Fruit fly (Drosophila melanogaster) whole organism, embryonic: Measurements from ENCODE around the gene mRF1.

Source experiments
- Bgb ChIP-seq: fragments of 200-800 bp; sonication (Bioruptor generic); IDR thresholded peaks from 2 replicates; pipeline ENCODE4 v1.3.6; 2022; ENCODE audit warnings: missing biosample characterization, missing genetic modification characterization; ENCODE audit not compliant: partially characterized antibody
- Blimp-1 ChIP-seq: fragments of 200-800 bp; sonication (Bioruptor generic); optimal IDR thresholded peaks from 3 replicates; lab custom pipeline; 2018; ENCODE audit warnings: missing biosample characterization, missing genetic modification characterization, mild to moderate bottlenecking, moderate library complexity, missing genetic modification reagents
- CG10959 ChIP-seq: fragments of 200-800 bp; sonication (Bioruptor generic); IDR thresholded peaks from 2 replicates; pipeline ENCODE4 v1.3.6; 2022; ENCODE audit warnings: missing biosample characterization, missing genetic modification characterization
- CG11085 ChIP-seq: fragments of 200-800 bp; sonication (Bioruptor generic); IDR thresholded peaks from 2 replicates; pipeline ENCODE4 v1.3.6; 2022; ENCODE audit warnings: missing biosample characterization, missing genetic modification characterization
- CG13775 ChIP-seq: fragments of 200-800 bp; sonication (Bioruptor generic); optimal IDR thresholded peaks from 3 replicates; lab custom pipeline; 2017; ENCODE audit warnings: missing biosample characterization, mild to moderate bottlenecking, missing genetic modification characterization
- CG15073 ChIP-seq: fragments of 200-800 bp; sonication (Bioruptor generic); optimal IDR thresholded peaks from 2 replicates; lab custom pipeline; 2016; ENCODE audit warnings: missing biosample characterization, missing genetic modification characterization
- CG16813 ChIP-seq: fragments of 200-800 bp; sonication (Bioruptor generic); IDR thresholded peaks from 3 replicates; pipeline ENCODE4 v1.3.6; 2022; ENCODE audit warnings: missing biosample characterization, missing genetic modification characterization; ENCODE audit not compliant: partially characterized antibody
- CG18599 ChIP-seq: fragments of 200-800 bp; sonication (Bioruptor generic); optimal IDR thresholded peaks from 3 replicates; lab custom pipeline; 2017; ENCODE audit warnings: missing biosample characterization, missing genetic modification characterization, mild to moderate bottlenecking, moderate library complexity, missing genetic modification reagents
- CG2120 ChIP-seq: fragments of 200-800 bp; sonication (Bioruptor generic); optimal IDR thresholded peaks from 3 replicates; lab custom pipeline; 2016; ENCODE audit warnings: missing biosample characterization, missing genetic modification characterization
- CG32532 ChIP-seq: fragments of 200-800 bp; sonication (Bioruptor generic); IDR thresholded peaks from 2 replicates; pipeline ENCODE4 v1.3.6; 2022; ENCODE audit warnings: missing biosample characterization, missing genetic modification characterization
- CG33213 ChIP-seq: fragments of 200-800 bp; sonication (Bioruptor generic); optimal IDR thresholded peaks from 3 replicates; lab custom pipeline; 2016; ENCODE audit warnings: missing biosample characterization, missing genetic modification characterization
- CG4328 ChIP-seq: fragments of 200-800 bp; sonication (Bioruptor generic); optimal IDR thresholded peaks from 3 replicates; lab custom pipeline; 2017; ENCODE audit warnings: missing biosample characterization, missing genetic modification reagents, missing genetic modification characterization
- CG4424 ChIP-seq: fragments of 200-800 bp; sonication (Bioruptor generic); optimal IDR thresholded peaks from 3 replicates; lab custom pipeline; 2016; ENCODE audit warnings: missing biosample characterization, missing genetic modification characterization
- CG6791 ChIP-seq: fragments of 200-800 bp; sonication (Bioruptor generic); IDR thresholded peaks from 3 replicates; pipeline ENCODE4 v1.3.6; 2022; ENCODE audit warnings: missing biosample characterization, missing genetic modification characterization; ENCODE audit not compliant: partially characterized antibody
- CG8388 ChIP-seq: fragments of 200-800 bp; sonication (Bioruptor generic); optimal IDR thresholded peaks from 2 replicates; lab custom pipeline; 2019; ENCODE audit warnings: missing biosample characterization, mild to moderate bottlenecking, missing genetic modification characterization, moderate library complexity
- CG9727 ChIP-seq: fragments of 200-800 bp; sonication (Bioruptor generic); optimal IDR thresholded peaks from 3 replicates; lab custom pipeline; 2017; ENCODE audit warnings: missing biosample characterization, mild to moderate bottlenecking, missing genetic modification characterization
- Ets65A ChIP-seq: fragments of 200-800 bp; sonication (Bioruptor generic); peaks from one replicate; lab custom pipeline; 2016; ENCODE audit warnings: missing biosample characterization, missing genetic modification characterization
- H2.0 ChIP-seq: fragments of 200-800 bp; sonication (Bioruptor generic); IDR thresholded peaks from 2 replicates; pipeline ENCODE4 v1.3.6; 2022; ENCODE audit warnings: missing biosample characterization, missing genetic modification characterization
- HHEX ChIP-seq: fragments of 200-800 bp; sonication (Bioruptor generic); optimal IDR thresholded peaks from 3 replicates; lab custom pipeline; 2017; ENCODE audit warnings: missing biosample characterization, mild to moderate bottlenecking, missing genetic modification characterization, missing genetic modification reagents
- HmgD ChIP-seq: fragments of 200-800 bp; sonication (Bioruptor generic); optimal IDR thresholded peaks from 3 replicates; lab custom pipeline; 2016; ENCODE audit warnings: missing biosample characterization, missing genetic modification characterization
- HmgZ ChIP-seq: fragments of 200-800 bp; sonication (Bioruptor generic); optimal IDR thresholded peaks from 2 replicates; lab custom pipeline; 2018; ENCODE audit warnings: missing biosample characterization, mild to moderate bottlenecking, missing genetic modification characterization
- Jarid2 ChIP-seq: fragments of 200-800 bp; sonication (Bioruptor generic); optimal IDR thresholded peaks from 3 replicates; lab custom pipeline; 2017; ENCODE audit warnings: mild to moderate bottlenecking, missing biosample characterization, missing genetic modification reagents, missing genetic modification characterization
- Mes4 ChIP-seq: fragments of 200-800 bp; sonication (Bioruptor generic); optimal IDR thresholded peaks from 2 replicates; lab custom pipeline; 2016; ENCODE audit warnings: missing biosample characterization, missing genetic modification characterization
- NC2β ChIP-seq: fragments of 200-800 bp; sonication (Bioruptor generic); optimal IDR thresholded peaks from 2 replicates; lab custom pipeline; 2016; ENCODE audit warnings: missing biosample characterization, missing genetic modification characterization
- NFAT ChIP-seq: fragments of 200-800 bp; sonication (Bioruptor generic); IDR thresholded peaks from 2 replicates; pipeline ENCODE4 v1.3.6; 2022; ENCODE audit warnings: missing biosample characterization, missing genetic modification characterization
- Oli ChIP-seq: fragments of 200-800 bp; sonication (Bioruptor generic); optimal IDR thresholded peaks from 2 replicates; lab custom pipeline; 2018; ENCODE audit warnings: missing biosample characterization, mild to moderate bottlenecking, missing genetic modification characterization, moderate library complexity
- Opbp ChIP-seq: fragments of 200-800 bp; sonication (Bioruptor generic); IDR thresholded peaks from 3 replicates; pipeline ENCODE4 v1.3.6; 2022; ENCODE audit warnings: missing biosample characterization, missing genetic modification characterization; ENCODE audit not compliant: partially characterized antibody
- Optix ChIP-seq: fragments of 200-800 bp; sonication (Bioruptor generic); IDR thresholded peaks from 3 replicates; pipeline ENCODE4 v1.3.6; 2022; ENCODE audit warnings: missing biosample characterization, missing genetic modification characterization
- Sox100B ChIP-seq: fragments of 200-800 bp; sonication (Bioruptor generic); optimal IDR thresholded peaks from 3 replicates; lab custom pipeline; 2018; ENCODE audit warnings: missing biosample characterization, mild to moderate bottlenecking, missing genetic modification characterization
- Sox102F ChIP-seq: fragments of 200-800 bp; sonication (Bioruptor generic); optimal IDR thresholded peaks from 2 replicates; lab custom pipeline; 2018; ENCODE audit warnings: missing biosample characterization, mild to moderate bottlenecking, missing genetic modification characterization, moderate library complexity
- Sry-δ ChIP-seq: fragments of 200-800 bp; sonication (Bioruptor generic); optimal IDR thresholded peaks from 2 replicates; lab custom pipeline; 2016; ENCODE audit warnings: missing biosample characterization, missing genetic modification characterization
- Xbp1 ChIP-seq: fragments of 200-800 bp; sonication (Bioruptor generic); optimal IDR thresholded peaks from 3 replicates; lab custom pipeline; 2016; ENCODE audit warnings: missing biosample characterization, mild to moderate bottlenecking, missing genetic modification characterization
- Xrp1 ChIP-seq: fragments of 200-800 bp; sonication (Bioruptor generic); IDR thresholded peaks from 2 replicates; pipeline ENCODE4 v1.3.6; 2022; ENCODE audit warnings: missing biosample characterization, missing genetic modification characterization
- bcd ChIP-seq: fragments of 200-800 bp; sonication (Bioruptor generic); optimal IDR thresholded peaks from 2 replicates; lab custom pipeline; 2017; ENCODE audit warnings: missing biosample characterization, mild to moderate bottlenecking, missing genetic modification characterization
- bsh ChIP-seq, 2 experiments: fragments of 200-800 bp; sonication (Bioruptor generic); optimal IDR thresholded peaks; 2 replicates each; lab custom pipeline; 2017 to 2018; ENCODE audit warnings: mild to moderate bottlenecking in 2 of 2, missing biosample characterization in 2 of 2, missing genetic modification characterization in 2 of 2, moderate library complexity in 1 of 2
- crc ChIP-seq: fragments of 200-800 bp; sonication (Bioruptor generic); optimal IDR thresholded peaks from 2 replicates; lab custom pipeline; 2016; ENCODE audit warnings: missing biosample characterization, missing genetic modification characterization
- croc ChIP-seq: fragments of 200-800 bp; sonication (Bioruptor generic); conservative IDR thresholded peaks from 3 replicates; pipeline ENCODE4 v1.3.6; 2022; ENCODE audit warnings: missing biosample characterization, missing genetic modification characterization
- dati ChIP-seq: fragments of 200-800 bp; sonication (Bioruptor generic); IDR thresholded peaks from 2 replicates; pipeline ENCODE4 v1.3.6; 2022; ENCODE audit warnings: missing biosample characterization, missing genetic modification characterization
- eve ChIP-seq, 2 experiments: fragments of >200 bp; optimal IDR thresholded peaks; 2 replicates each; lab custom pipeline; 2017; ENCODE audit warnings: missing biosample characterization in 2 of 2, missing genetic modification characterization in 2 of 2
- fd96Cb ChIP-seq: fragments of 200-800 bp; sonication (Bioruptor generic); optimal IDR thresholded peaks from 2 replicates; lab custom pipeline; 2018; ENCODE audit warnings: missing biosample characterization, mild to moderate bottlenecking, missing genetic modification characterization, moderate library complexity
- hkb ChIP-seq, 2 experiments: fragments of 200-800 bp in 1 of 2; fragments of >200 bp in 1 of 2; sonication (Bioruptor generic) in 1 of 2; IDR thresholded peaks in 1 of 2; optimal IDR thresholded peaks in 1 of 2; 2 replicates each; pipeline versions ENCODE4 v1.3.6 to Lab custom; 2017 to 2022; ENCODE audit warnings: missing biosample characterization in 1 of 2, missing genetic modification characterization in 1 of 2
- scrt ChIP-seq: fragments of 200-800 bp; sonication (Bioruptor generic); optimal IDR thresholded peaks from 2 replicates; lab custom pipeline; 2018; ENCODE audit warnings: missing biosample characterization, mild to moderate bottlenecking, missing genetic modification characterization, moderate library complexity
- sd ChIP-seq: fragments of 200-800 bp; sonication (Bioruptor generic); optimal IDR thresholded peaks from 3 replicates; lab custom pipeline; 2018; ENCODE audit warnings: missing biosample characterization, mild to moderate bottlenecking, missing genetic modification characterization, moderate library complexity
- sens ChIP-seq: fragments of 200-800 bp; sonication (Bioruptor generic); peaks from one replicate; lab custom pipeline; 2016; ENCODE audit warnings: missing biosample characterization, missing genetic modification characterization
- slbo ChIP-seq: fragments of 200-800 bp; sonication (Bioruptor generic); IDR thresholded peaks from 2 replicates; pipeline ENCODE4 v1.3.6; 2022; ENCODE audit warnings: missing biosample characterization, missing genetic modification characterization
- stwl ChIP-seq: fragments of 200-800 bp; sonication (Bioruptor generic); optimal IDR thresholded peaks from 3 replicates; lab custom pipeline; 2018; ENCODE audit warnings: missing biosample characterization, mild to moderate bottlenecking, missing genetic modification characterization, moderate library complexity
- tap ChIP-seq: fragments of 200-800 bp; optimal IDR thresholded peaks from 3 replicates; lab custom pipeline; 2019; ENCODE audit warnings: missing biosample characterization, mild to moderate bottlenecking, missing genetic modification characterization, moderate library complexity
- tgo ChIP-seq: fragments of 200-800 bp; sonication (Bioruptor generic); IDR thresholded peaks from 3 replicates; pipeline ENCODE4 v1.3.6; 2022; ENCODE audit warnings: missing biosample characterization, missing genetic modification characterization
- zen2 ChIP-seq: fragments of 200-800 bp; sonication (Bioruptor generic); IDR thresholded peaks from 3 replicates; pipeline ENCODE4 v1.3.6; 2022; ENCODE audit warnings: missing biosample characterization, missing genetic modification characterization; ENCODE audit not compliant: partially characterized antibody
- zfh2 ChIP-seq: fragments of 200-800 bp; sonication (Bioruptor generic); optimal IDR thresholded peaks from 2 replicates; lab custom pipeline; 2016; ENCODE audit warnings: missing biosample characterization, missing genetic modification characterization

The mRF1 gene

DNA sequence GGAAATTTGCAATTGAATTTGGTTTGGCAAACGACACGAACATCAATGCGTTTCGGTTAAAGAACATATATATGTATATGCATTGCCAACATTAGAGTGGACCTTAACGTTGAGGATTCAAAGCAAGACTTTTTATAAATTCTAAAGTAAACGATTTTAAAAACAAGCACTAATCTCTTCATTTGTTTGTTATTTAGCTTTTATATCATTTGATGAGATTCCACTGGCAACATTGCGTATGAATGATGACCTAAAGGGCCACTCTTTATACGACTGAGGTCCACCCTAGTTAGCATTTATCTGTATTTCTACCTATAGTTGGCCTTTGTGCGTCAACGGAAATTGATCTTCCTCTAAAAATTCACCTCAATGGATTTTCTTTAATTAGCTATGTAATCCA lies 38.9 kb downstream of the mRF1 start (continued):
- no peak for TF ChIP-seq crc (GFP tag; lab: Kevin White, UChicago)
- no peak for TF ChIP-seq dati (GFP tag; lab: Robert Waterston, UW)
- TF ChIP-seq Sox100B (GFP tag; lab: Kevin White, UChicago): peak; percentile 8
- peak; percentile 20 for TF ChIP-seq CG18599 (GFP tag; lab: Kevin White, UChicago)
- peak; percentile 54 for TF ChIP-seq Sox102F (GFP tag; lab: Kevin White, UChicago)
- TF ChIP-seq CG10959 (GFP tag; lab: Robert Waterston, UW): no peak
- TF ChIP-seq CG13775: no peak
- no peak for TF ChIP-seq Bgb (GFP tag; lab: Robert Waterston, UW)
- TF ChIP-seq NFAT (GFP tag; lab: Robert Waterston, UW): no peak
- TF ChIP-seq tap (tag; lab: Kevin White, UChicago): peak; percentile 43
- TF ChIP-seq croc (GFP tag; lab: Robert Waterston, UW): no peak
- TF ChIP-seq CG4424 (GFP tag; lab: Kevin White, UChicago): peak; percentile 18
- no peak for TF ChIP-seq Optix (GFP tag; lab: Robert Waterston, UW)
- no peak for TF ChIP-seq CG9727 (GFP tag; lab: Kevin White, UChicago)
- 0 out of 2 replicates have a peak, but pooled peaks have one; percentile 22 for TF ChIP-seq H2.0
- TF ChIP-seq HHEX: peak; percentile 30
- TF ChIP-seq tgo: no peak
- no peak for TF ChIP-seq CG4328 (GFP tag; lab: Kevin White, UChicago)
- no peak for TF ChIP-seq stwl (tag; lab: Kevin White, UChicago)
- no peak for TF ChIP-seq Sry-δ (GFP tag; lab: Kevin White, UChicago)
- no peak for TF ChIP-seq CG33213 (GFP tag; lab: Kevin White, UChicago)
- no peak for TF ChIP-seq slbo (GFP tag; lab: Robert Waterston, UW)
- no peak for TF ChIP-seq Jarid2 (GFP tag; lab: Kevin White, UChicago)
- TF ChIP-seq sens (GFP tag; lab: Kevin White, UChicago): peak; percentile 69
- TF ChIP-seq sd (tag; lab: Kevin White, UChicago): no peak
- peak; percentile 40; the same call in 1 of the 2 replicates for TF ChIP-seq Xrp1 (GFP tag; lab: Robert Waterston, UW)
- TF ChIP-seq Opbp: no peak
- TF ChIP-seq NC2β: no peak
- TF ChIP-seq CG8388 (GFP tag; lab: Kevin White, UChicago): no peak
- TF ChIP-seq Xbp1 (GFP tag; lab: Kevin White, UChicago): no peak
- no peak for TF ChIP-seq CG15073 (GFP tag; lab: Kevin White, UChicago)
- no peak for TF ChIP-seq zen2 (GFP tag; lab: Robert Waterston, UW)
- TF ChIP-seq CG2120 (GFP tag; lab: Kevin White, UChicago): peak; percentile 2
- peak; percentile 31 for TF ChIP-seq Ets65A (GFP tag; lab: Kevin White, UChicago)
- no peak for TF ChIP-seq HmgD (GFP tag; lab: Kevin White, UChicago)
- no peak for TF ChIP-seq CG6791
- peak in 1 of 2 experiments; percentile 52 for TF ChIP-seq bsh (GFP tag; optimal IDR thresholded peaks at IDR 0.05; lab: Kevin White, UChicago)
- TF ChIP-seq Blimp-1 (GFP tag; lab: Kevin White, UChicago): peak; percentile 52
- peak; percentile 1 for TF ChIP-seq bcd (GFP tag; lab: Kevin White, UChicago)
- no peak for TF ChIP-seq Mes4 (GFP tag; lab: Kevin White, UChicago)
- peak; percentile 34 for TF ChIP-seq Oli
- TF ChIP-seq hkb (optimal IDR thresholded peaks at IDR 0.05; lab: Kevin White, UChicago): no peak
- no peak; the same call in 1 of the 2 replicates for TF ChIP-seq hkb (GFP tag; IDR thresholded peaks at IDR 0.05; lab: Robert Waterston, UW)
- no peak for TF ChIP-seq HmgZ (tag; lab: Kevin White, UChicago)
- no peak for TF ChIP-seq CG16813
- peak; percentile 9 for TF ChIP-seq zfh2 (GFP tag; lab: Kevin White, UChicago)
- no peak for TF ChIP-seq scrt
- no peak for TF ChIP-seq CG11085 (GFP tag; lab: Robert Waterston, UW)
- TF ChIP-seq fd96Cb (tag; lab: Kevin White, UChicago): peak; percentile 19
- peak; percentile 40; the same call in 1 of the 2 replicates for TF ChIP-seq CG32532 (GFP tag; lab: Robert Waterston, UW)
- peak in 1 of 2 experiments; percentile 40 for TF ChIP-seq eve (GFP tag; optimal IDR thresholded peaks at IDR 0.05; lab: Kevin White, UChicago)
